Worm (Caenorhabditis elegans): Measurements from ENCODE around the gene fli-1.

fli-1 gene

ce11 chrIII:8678371-8678770, 5.2 kb downstream of the fli-1 start (continued):
- TF ChIP-seq nhr-27 (tag; optimal IDR thresholded peaks at IDR 0.05) (no peak), snpc-3.4 (tag; optimal IDR thresholded peaks at IDR 0.05) (peak; percentile 53), hmg-20 (GFP tag; IDR thresholded peaks at IDR 0.05) (peak; percentile 85), mes-4 (tag; optimal IDR thresholded peaks at IDR 0.05) (peak; percentile 52), mxl-1 (tag; optimal IDR thresholded peaks at IDR 0.05) (peak; percentile 91), ztf-6 (GFP tag; IDR thresholded peaks at IDR 0.05) (peak; percentile 36; the same call in 1 of the 2 replicates), madf-10 (tag; optimal IDR thresholded peaks at IDR 0.05) (peak; percentile 70), unc-130 (GFP tag; optimal IDR thresholded peaks at IDR 0.05) (peak; percentile 40), ccch-3 (GFP tag; optimal IDR thresholded peaks at IDR 0.05) (no peak), lsl-1 (GFP tag; optimal IDR thresholded peaks at IDR 0.05) (peak; percentile 37), zim-3 (tag; optimal IDR thresholded peaks at IDR 0.05) (peak; percentile 93), tbx-9 (tag; optimal IDR thresholded peaks at IDR 0.05; ENCODE audit: borderline replicate concordance) (no peak), nfyb-1 (GFP tag; IDR thresholded peaks at IDR 0.05) (peak; percentile 84), C17E4.6 (GFP tag; IDR thresholded peaks at IDR 0.05) (no peak), zfh-2 (GFP tag; conservative IDR thresholded peaks at IDR 0.05) (no peak), efl-1 (GFP tag; optimal IDR thresholded peaks at IDR 0.05) (peak; percentile 39), dpl-1 (GFP tag; optimal IDR thresholded peaks at IDR 0.05) (peak; percentile 11), egl-18 (GFP tag; IDR thresholded peaks at IDR 0.05) (no peak)

ce11 chrIII:8674980-8675485, 8.5 kb downstream of the fli-1 start, which contains the start of gene pgl-2:
pgl-2 (minus strand) TSS chrIII:8675435.
- TF ChIP-seq snpc-4 (GFP tag; optimal IDR thresholded peaks at IDR 0.05) (no peak), snpc-4 (tag; optimal IDR thresholded peaks at IDR 0.05) (peak in 1 of 4 experiments; percentile 9), lsl-1 (GFP tag; optimal IDR thresholded peaks at IDR 0.05) (peak; percentile 86), B0336.3 (GFP tag; IDR thresholded peaks at IDR 0.05) (peak; percentile 43; the same call in 1 of the 2 replicates), lin-54 (GFP tag; optimal IDR thresholded peaks at IDR 0.05) (peak; percentile 47), madf-8 (GFP tag; conservative IDR thresholded peaks at IDR 0.05) (0 out of 2 replicates have a peak, but pooled peaks have one; percentile 23), ekl-4 (GFP tag; IDR thresholded peaks at IDR 0.05) (0 out of 2 replicates have a peak, but pooled peaks have one; percentile 36), efl-1 (GFP tag; optimal IDR thresholded peaks at IDR 0.05) (peak; percentile 21), rec-8 (tag; optimal IDR thresholded peaks at IDR 0.05) (no peak), F33H1.4 (GFP tag; IDR thresholded peaks at IDR 0.05) (peak; percentile 76), ceh-58 (GFP tag; IDR thresholded peaks at IDR 0.05) (no peak), F49E8.2 (tag; optimal IDR thresholded peaks at IDR 0.05; ENCODE audit: insufficient read depth) (peak; percentile 14), Y95B8A.8 (GFP tag; IDR thresholded peaks at IDR 0.05) (no peak), nfyb-1 (GFP tag; IDR thresholded peaks at IDR 0.05) (no peak), him-1 (tag; optimal IDR thresholded peaks at IDR 0.05) (peak; percentile 39), xnd-1 (tag; optimal IDR thresholded peaks at IDR 0.05) (peak; percentile 64), madf-6 (GFP tag; IDR thresholded peaks at IDR 0.05) (peak; percentile 79)

DNA sequence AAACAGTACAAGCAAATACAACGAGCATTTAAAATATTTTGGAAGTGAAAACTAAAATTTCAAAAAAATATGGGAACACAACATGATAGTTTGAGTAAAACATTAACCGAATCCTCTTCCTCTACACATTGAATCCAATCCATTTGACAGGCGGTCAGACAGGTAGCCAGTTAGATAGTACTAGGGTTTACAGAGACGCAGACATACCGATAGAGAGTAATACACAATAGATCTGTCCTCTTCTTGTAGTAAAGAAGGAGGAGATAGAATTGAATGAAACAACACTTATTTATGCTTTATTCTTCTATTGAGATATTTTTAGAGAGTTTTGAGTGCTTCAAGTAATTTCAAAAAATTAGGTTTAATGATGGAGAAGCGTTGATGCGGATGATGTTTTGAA, 14.8 kb downstream of the fli-1 start:
- TF ChIP-seq hmg-1.2 (GFP tag; IDR thresholded peaks at IDR 0.05) (peak; percentile 84; the same call in 1 of the 2 replicates), tbx-9 (tag; optimal IDR thresholded peaks at IDR 0.05; ENCODE audit: borderline replicate concordance) (no peak)

DNA sequence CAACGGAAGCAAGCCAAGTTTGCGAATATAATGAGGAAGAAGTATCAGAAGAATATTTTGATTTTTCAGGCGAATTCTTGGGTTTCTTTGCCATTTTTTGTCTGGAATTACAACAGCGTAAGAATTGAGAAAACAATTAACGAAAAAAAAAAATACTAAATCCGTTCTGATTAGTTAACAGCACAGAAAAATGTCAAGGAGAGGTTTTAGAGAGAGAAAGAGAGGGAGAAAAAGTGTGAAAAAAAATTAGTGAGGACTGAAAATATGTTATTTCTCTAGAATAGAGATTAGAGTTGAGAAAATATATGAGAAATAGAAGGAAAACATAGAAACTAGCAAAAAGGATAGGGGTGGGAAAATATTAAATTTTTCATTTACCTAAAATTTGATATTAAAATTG, 16.2 kb downstream of the fli-1 start, which contains the start of gene dpy-19:
Gene dpy-19 (minus strand): TSS at position 101 of the 400 bp plus-strand sequence.
- no peak for TF ChIP-seq madf-3 (GFP tag; IDR thresholded peaks at IDR 0.05)
- TF ChIP-seq C06A6.2 (GFP tag; conservative IDR thresholded peaks at IDR 0.05): no peak
- no peak for TF ChIP-seq hlh-26 (GFP tag; conservative IDR thresholded peaks at IDR 0.05)
- TF ChIP-seq T26A5.8 (tag; optimal IDR thresholded peaks at IDR 0.05): no peak
- no peak for TF ChIP-seq ccch-3 (GFP tag; optimal IDR thresholded peaks at IDR 0.05)
- no peak for TF ChIP-seq let-526 (GFP tag; IDR thresholded peaks at IDR 0.05)

Data from whole organism, young adult.